Fruit fly (Drosophila melanogaster) whole organism, embryonic: ENCODE results near the gene Cpr23B.

Source experiments
- Bgb ChIP-seq: fragments of 200-800 bp; sonication (Bioruptor generic); IDR thresholded peaks from 2 replicates; pipeline ENCODE4 v1.3.6; 2022; ENCODE audit warnings: missing biosample characterization, missing genetic modification characterization; ENCODE audit not compliant: partially characterized antibody
- CG10209 ChIP-seq: fragments of 200-800 bp; sonication (Bioruptor generic); optimal IDR thresholded peaks from 3 replicates; lab custom pipeline; 2017; ENCODE audit warnings: missing biosample characterization, mild to moderate bottlenecking, missing genetic modification characterization, missing genetic modification reagents
- CG10274 ChIP-seq: fragments of 200-800 bp; sonication (Bioruptor generic); optimal IDR thresholded peaks from 3 replicates; lab custom pipeline; 2017; ENCODE audit warnings: missing biosample characterization, mild to moderate bottlenecking, missing genetic modification characterization
- CG13894 ChIP-seq: fragments of 200-800 bp; sonication (Bioruptor generic); optimal IDR thresholded peaks from 3 replicates; lab custom pipeline; 2018; ENCODE audit warnings: missing biosample characterization, mild to moderate bottlenecking, missing genetic modification characterization, moderate library complexity
- CG14965 ChIP-seq: fragments of 200-800 bp; sonication (Bioruptor generic); optimal IDR thresholded peaks from 2 replicates; lab custom pipeline; 2016; ENCODE audit warnings: missing biosample characterization, missing genetic modification characterization, borderline replicate concordance
- CG1529 ChIP-seq: fragments of 200-800 bp; sonication (Bioruptor generic); optimal IDR thresholded peaks from 3 replicates; lab custom pipeline; 2018; ENCODE audit warnings: missing biosample characterization, missing genetic modification characterization
- CG15601 ChIP-seq: fragments of 200-800 bp; sonication (Bioruptor generic); optimal IDR thresholded peaks from 3 replicates; lab custom pipeline; 2019; ENCODE audit warnings: missing biosample characterization, mild to moderate bottlenecking, missing genetic modification characterization, moderate library complexity
- CG17359 ChIP-seq: fragments of 200-800 bp; sonication (Bioruptor generic); optimal IDR thresholded peaks from 3 replicates; lab custom pipeline; 2018; ENCODE audit warnings: missing biosample characterization, mild to moderate bottlenecking, missing genetic modification characterization, moderate library complexity
- CG17829 ChIP-seq: fragments of 200-800 bp; optimal IDR thresholded peaks from 2 replicates; lab custom pipeline; 2019; ENCODE audit warnings: missing biosample characterization, mild to moderate bottlenecking, missing genetic modification characterization, moderate library complexity
- CG18011 ChIP-seq: fragments of 200-800 bp; sonication (Bioruptor generic); optimal IDR thresholded peaks from 2 replicates; lab custom pipeline; 2017; ENCODE audit warnings: missing biosample characterization, missing genetic modification characterization, mild to moderate bottlenecking, moderate library complexity, missing genotype
- CG18764 ChIP-seq: fragments of 200-800 bp; sonication (Bioruptor generic); optimal IDR thresholded peaks from 3 replicates; lab custom pipeline; 2016; ENCODE audit warnings: missing biosample characterization, missing genetic modification characterization
- CG2202 ChIP-seq: fragments of 200-800 bp; sonication (Bioruptor generic); optimal IDR thresholded peaks from 2 replicates; lab custom pipeline; 2018; ENCODE audit warnings: missing biosample characterization, mild to moderate bottlenecking, missing genetic modification characterization
- CG3065 ChIP-seq: fragments of 200-800 bp; sonication (Bioruptor generic); optimal IDR thresholded peaks from 2 replicates; lab custom pipeline; 2016; ENCODE audit warnings: missing biosample characterization, missing genetic modification characterization
- CG31365 ChIP-seq: fragments of 200-800 bp; sonication (Bioruptor generic); optimal IDR thresholded peaks from 2 replicates; lab custom pipeline; 2018; ENCODE audit warnings: missing biosample characterization, mild to moderate bottlenecking, missing genetic modification characterization
- CG34224 ChIP-seq: fragments of 200-800 bp; sonication (Bioruptor generic); IDR thresholded peaks from 3 replicates; pipeline ENCODE4 v1.3.6; 2022; ENCODE audit warnings: missing biosample characterization, missing genetic modification characterization; ENCODE audit not compliant: partially characterized antibody
- CG5245 ChIP-seq: fragments of 200-800 bp; sonication (Bioruptor generic); optimal IDR thresholded peaks from 3 replicates; lab custom pipeline; 2016; ENCODE audit warnings: missing biosample characterization, missing genetic modification characterization
- CG6254 ChIP-seq: fragments of 200-800 bp; sonication (Bioruptor generic); optimal IDR thresholded peaks from 3 replicates; lab custom pipeline; 2017; ENCODE audit warnings: mild to moderate bottlenecking, missing biosample characterization, missing genetic modification reagents, missing genetic modification characterization
- CG6683 ChIP-seq: fragments of 200-800 bp; sonication (Bioruptor generic); optimal IDR thresholded peaks from 2 replicates; lab custom pipeline; 2017; ENCODE audit warnings: missing biosample characterization, mild to moderate bottlenecking, missing genetic modification characterization, missing genetic modification reagents
- CG6689 ChIP-seq: fragments of 200-800 bp; sonication (Bioruptor generic); IDR thresholded peaks from 2 replicates; pipeline ENCODE4 v1.3.6; 2022; ENCODE audit warnings: missing biosample characterization, missing genetic modification characterization
- CG7357 ChIP-seq: fragments of 200-800 bp; sonication (Bioruptor generic); IDR thresholded peaks from 3 replicates; pipeline ENCODE4 v1.3.6; 2022; ENCODE audit warnings: missing biosample characterization, missing genetic modification characterization
- CG8089 ChIP-seq: fragments of 200-800 bp; sonication (Bioruptor generic); optimal IDR thresholded peaks from 3 replicates; lab custom pipeline; 2016; ENCODE audit warnings: missing biosample characterization, missing genetic modification characterization
- CG8281 ChIP-seq: fragments of 200-800 bp; sonication (Bioruptor generic); optimal IDR thresholded peaks from 2 replicates; lab custom pipeline; 2018; ENCODE audit warnings: missing biosample characterization, mild to moderate bottlenecking, missing genetic modification characterization, moderate library complexity
- CG9817 ChIP-seq: fragments of 200-800 bp; sonication (Bioruptor generic); optimal IDR thresholded peaks from 2 replicates; lab custom pipeline; 2018; ENCODE audit warnings: missing biosample characterization, mild to moderate bottlenecking, missing genetic modification characterization, moderate library complexity
- CTCF ChIP-seq: fragments of 200-800 bp; sonication (Bioruptor generic); optimal IDR thresholded peaks from 2 replicates; lab custom pipeline; 2017; ENCODE audit warnings: missing biosample characterization, mild to moderate bottlenecking, missing genetic modification characterization, moderate library complexity
- Fer3 ChIP-seq: fragments of 200-800 bp; sonication (Bioruptor generic); optimal IDR thresholded peaks from 2 replicates; lab custom pipeline; 2018; ENCODE audit warnings: missing biosample characterization, mild to moderate bottlenecking, missing genetic modification characterization, moderate library complexity
- Hmx ChIP-seq: fragments of 200-800 bp; sonication (Bioruptor generic); optimal IDR thresholded peaks from 2 replicates; lab custom pipeline; 2016; ENCODE audit warnings: missing biosample characterization, missing genetic modification characterization
- Hr78 ChIP-seq, 2 experiments: fragments of 200-800 bp in 1 of 2; fragments of >200 bp in 1 of 2; sonication (Bioruptor generic) in 1 of 2; optimal IDR thresholded peaks; 2 replicates each; lab custom pipeline; 2017 to 2019; ENCODE audit warnings: missing biosample characterization in 2 of 2, missing genetic modification characterization in 2 of 2, mild to moderate bottlenecking in 1 of 2, moderate library complexity in 1 of 2
- Max ChIP-seq: fragments of 200-800 bp; sonication (Bioruptor generic); optimal IDR thresholded peaks from 2 replicates; lab custom pipeline; 2016; ENCODE audit warnings: missing biosample characterization, mild to moderate bottlenecking, missing genetic modification characterization
- NC2β ChIP-seq: fragments of 200-800 bp; sonication (Bioruptor generic); optimal IDR thresholded peaks from 2 replicates; lab custom pipeline; 2016; ENCODE audit warnings: missing biosample characterization, missing genetic modification characterization
- Poxn ChIP-seq: fragments of 200-800 bp; sonication (Bioruptor generic); IDR thresholded peaks from 2 replicates; pipeline ENCODE4 v1.3.6; 2022; ENCODE audit warnings: missing biosample characterization, missing genetic modification characterization
- Usf ChIP-seq: fragments of 200-800 bp; sonication (Bioruptor generic); optimal IDR thresholded peaks from 2 replicates; lab custom pipeline; 2017; ENCODE audit warnings: missing genotype, missing biosample characterization, missing genetic modification characterization
- YL-1 ChIP-seq: fragments of 200-800 bp; sonication (Bioruptor generic); optimal IDR thresholded peaks from 3 replicates; lab custom pipeline; 2017; ENCODE audit warnings: missing biosample characterization, mild to moderate bottlenecking, missing genetic modification characterization
- bowl ChIP-seq: fragments of 200-800 bp; sonication (Bioruptor generic); IDR thresholded peaks from 2 replicates; pipeline ENCODE4 v1.3.6; 2022; ENCODE audit warnings: missing biosample characterization, missing genetic modification characterization
- crc ChIP-seq: fragments of 200-800 bp; sonication (Bioruptor generic); optimal IDR thresholded peaks from 2 replicates; lab custom pipeline; 2016; ENCODE audit warnings: missing biosample characterization, missing genetic modification characterization
- dm ChIP-seq: fragments of 200-800 bp; sonication (Bioruptor generic); optimal IDR thresholded peaks from 3 replicates; lab custom pipeline; 2016; ENCODE audit warnings: missing biosample characterization, missing genetic modification characterization
- ftz-f1 ChIP-seq: fragments of 200-800 bp; sonication (Bioruptor generic); optimal IDR thresholded peaks from 2 replicates; lab custom pipeline; 2016; ENCODE audit warnings: missing biosample characterization, missing genetic modification characterization
- gem ChIP-seq: fragments of 200-800 bp; sonication (Bioruptor generic); optimal IDR thresholded peaks from 2 replicates; lab custom pipeline; 2019; ENCODE audit warnings: missing biosample characterization, mild to moderate bottlenecking, missing genetic modification characterization, moderate library complexity
- gsb-n ChIP-seq: fragments of 200-800 bp; sonication (Bioruptor generic); optimal IDR thresholded peaks from 3 replicates; lab custom pipeline; 2018; ENCODE audit warnings: missing biosample characterization, mild to moderate bottlenecking, missing genetic modification characterization
- ham ChIP-seq: fragments of 200-800 bp; sonication (Bioruptor generic); IDR thresholded peaks from 2 replicates; pipeline ENCODE4 v1.3.6; 2022; ENCODE audit warnings: missing biosample characterization, missing genetic modification characterization
- lov ChIP-seq, 2 experiments: fragments of 200-800 bp in 1 of 2; fragments of >200 bp in 1 of 2; sonication (Bioruptor generic) in 1 of 2; IDR thresholded peaks in 1 of 2; optimal IDR thresholded peaks in 1 of 2; 2 replicates in 1 of 2; 3 replicates in 1 of 2; pipeline versions ENCODE4 v1.3.6 to Lab custom; 2017 to 2022; ENCODE audit warnings: missing biosample characterization in 1 of 2, missing genetic modification characterization in 1 of 2
- mld ChIP-seq: fragments of 200-800 bp; sonication (Bioruptor generic); IDR thresholded peaks from 3 replicates; pipeline ENCODE4 v1.3.6; 2022; ENCODE audit warnings: missing biosample characterization, missing genetic modification characterization; ENCODE audit not compliant: partially characterized antibody
- nau ChIP-seq: fragments of 200-800 bp; sonication (Bioruptor generic); optimal IDR thresholded peaks from 3 replicates; lab custom pipeline; 2017; ENCODE audit warnings: missing biosample characterization, mild to moderate bottlenecking, missing genetic modification characterization, missing genetic modification reagents
- seq ChIP-seq: fragments of 200-800 bp; sonication (Bioruptor generic); IDR thresholded peaks from 2 replicates; pipeline ENCODE4 v1.3.6; 2022; ENCODE audit warnings: missing biosample characterization, missing genetic modification characterization
- stc ChIP-seq: fragments of 200-800 bp; sonication (Bioruptor generic); IDR thresholded peaks from 2 replicates; pipeline ENCODE4 v1.3.6; 2022; ENCODE audit warnings: missing biosample characterization, missing genetic modification characterization
- ttk ChIP-seq: fragments of 200-800 bp; sonication (Bioruptor generic); IDR thresholded peaks from 2 replicates; pipeline ENCODE4 v2.1.2; 2022; ENCODE audit warnings: missing biosample characterization, missing genetic modification characterization
- unc-4 ChIP-seq: fragments of 200-800 bp; sonication (Bioruptor generic); IDR thresholded peaks from 2 replicates; pipeline ENCODE4 v1.3.6; 2022; ENCODE audit warnings: missing biosample characterization, missing genetic modification characterization; ENCODE audit not compliant: partially characterized antibody
- usp ChIP-seq: fragments of >200 bp; optimal IDR thresholded peaks from 2 replicates; lab custom pipeline; 2017; ENCODE audit warnings: missing biosample characterization, missing genetic modification characterization
- wdn ChIP-seq: fragments of 200-800 bp; sonication (Bioruptor generic); IDR thresholded peaks from 2 replicates; pipeline ENCODE4 v1.3.6; 2022; ENCODE audit warnings: missing biosample characterization, missing genetic modification characterization
- wek ChIP-seq: fragments of 200-800 bp; sonication (Bioruptor generic); optimal IDR thresholded peaks from 3 replicates; lab custom pipeline; 2018; ENCODE audit warnings: missing biosample characterization, mild to moderate bottlenecking, missing genetic modification characterization, moderate library complexity

Cpr23B gene

DNA sequence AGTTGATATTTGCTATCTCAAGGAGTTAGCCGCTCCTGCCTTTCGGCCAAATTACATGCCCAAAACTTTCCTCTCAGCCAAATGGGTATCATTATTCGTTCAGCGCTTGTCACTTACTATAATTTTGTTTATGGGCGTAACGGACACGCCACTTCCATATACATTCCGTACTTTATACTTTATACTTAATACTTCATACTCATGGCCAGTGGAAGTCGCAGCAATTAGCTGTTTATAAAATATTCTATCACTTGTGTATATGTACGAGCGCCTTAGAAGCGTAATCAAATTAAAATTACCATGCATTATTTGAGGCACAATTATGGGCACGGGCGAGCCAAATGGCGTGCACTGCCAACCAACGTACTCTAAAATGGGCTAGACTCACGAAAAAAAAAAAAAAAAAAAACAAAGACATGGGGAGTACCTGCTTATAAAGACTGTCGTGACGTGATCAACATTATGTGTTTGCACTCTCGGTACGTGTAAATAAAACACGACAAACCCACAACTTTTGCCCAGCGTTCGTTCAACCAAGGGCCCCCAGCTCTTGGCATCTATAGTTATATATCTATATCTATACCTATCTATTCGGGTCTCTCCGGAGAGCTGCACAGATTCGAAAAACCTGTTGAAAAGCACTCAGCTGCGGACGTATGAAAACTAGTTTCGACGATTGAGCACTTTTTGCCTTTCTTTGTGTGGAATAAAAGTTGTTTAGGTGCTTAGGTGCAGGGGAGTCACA is 23.1 kb downstream of the Cpr23B start (continued):
- TF ChIP-seq mld (GFP tag; lab: Robert Waterston, UW) (no peak), CG18011 (GFP tag; lab: Kevin White, UChicago) (no peak), ham (GFP tag; lab: Robert Waterston, UW) (no peak), usp (GFP tag; lab: Kevin White, UChicago) (no peak), CG1529 (no peak), Fer3 (tag; lab: Kevin White, UChicago) (no peak), wdn (GFP tag; lab: Robert Waterston, UW) (no peak), NC2β (GFP tag; lab: Kevin White, UChicago) (no peak), CG6689 (GFP tag; lab: Robert Waterston, UW) (no peak), CG15601 (peak; percentile 47), CG2202 (tag; lab: Kevin White, UChicago) (no peak), CG7357 (GFP tag; lab: Robert Waterston, UW) (no peak), dm (GFP tag; lab: Kevin White, UChicago) (no peak), lov (optimal IDR thresholded peaks at IDR 0.05; lab: Kevin White, UChicago) (no peak), lov (GFP tag; IDR thresholded peaks at IDR 0.05; lab: Robert Waterston, UW) (no peak), gsb-n (no peak), Poxn (GFP tag; lab: Robert Waterston, UW) (no peak), ftz-f1 (GFP tag; lab: Kevin White, UChicago) (no peak), CG3065 (GFP tag; lab: Kevin White, UChicago) (no peak), CG5245 (no peak), CTCF (GFP tag; lab: Kevin White, UChicago) (no peak), bowl (no peak), CG17829 (tag; lab: Kevin White, UChicago) (no peak), nau (GFP tag; lab: Kevin White, UChicago) (no peak), YL-1 (GFP tag; lab: Kevin White, UChicago) (no peak), CG8281 (tag; lab: Kevin White, UChicago) (no peak), CG18764 (GFP tag; lab: Kevin White, UChicago) (no peak), Hr78 (GFP tag; optimal IDR thresholded peaks at IDR 0.05; lab: Kevin White, UChicago) (no peak), unc-4 (GFP tag; lab: Robert Waterston, UW) (no peak), CG14965 (no peak), stc (GFP tag; lab: Robert Waterston, UW) (no peak; the same call in 1 of the 2 replicates), Max (GFP tag; lab: Kevin White, UChicago) (no peak), CG10274 (GFP tag; lab: Kevin White, UChicago) (no peak), CG6254 (GFP tag; lab: Kevin White, UChicago) (no peak), CG13894 (tag; lab: Kevin White, UChicago) (peak; percentile 99), crc (GFP tag; lab: Kevin White, UChicago) (no peak), CG17359 (tag; lab: Kevin White, UChicago) (no peak), Bgb (GFP tag; lab: Robert Waterston, UW) (no peak), ttk (GFP tag; lab: Robert Waterston, UW) (no peak), Hmx (no peak), CG9817 (tag; lab: Kevin White, UChicago) (no peak), CG31365 (tag; lab: Kevin White, UChicago) (peak; percentile 30), CG6683 (GFP tag; lab: Kevin White, UChicago) (no peak), CG34224 (GFP tag; lab: Robert Waterston, UW) (peak; percentile 21; the same call in 1 of the 3 replicates), wek (GFP tag; lab: Kevin White, UChicago) (peak; percentile 54), gem (no peak), CG8089 (GFP tag; lab: Kevin White, UChicago) (no peak), CG10209 (GFP tag; lab: Kevin White, UChicago) (no peak), Usf (GFP tag; lab: Kevin White, UChicago) (no peak), seq (peak; percentile 25; the same call in 1 of the 2 replicates)
